Worm (Caenorhabditis elegans) whole organism, L4/young adult: Measurements from ENCODE around the gene lgg-3.

ENCODE experiments used
- W03F9.2 ChIP-seq: fragments of 150-350 bp; optimal IDR thresholded peaks from 2 replicates; lab custom pipeline; 2014; ENCODE audit warnings: missing biosample characterization, missing genetic modification characterization
- dao-5 ChIP-seq: sonication (generic microtip); optimal IDR thresholded peaks from 2 replicates; lab custom pipeline; 2016; ENCODE audit warnings: missing genotype, missing genetic modification characterization, moderate library complexity, missing compliant biosample characterization
- him-1 ChIP-seq: sonication (generic microtip); optimal IDR thresholded peaks from 2 replicates; lab custom pipeline; 2016; ENCODE audit warnings: missing genotype, missing genetic modification reagents, missing genetic modification characterization, missing compliant biosample characterization

The lgg-3 gene

ce11 chrIII:5697963-5698730 is at the start of gene lgg-3, which contains the start of gene rgs-5:
lgg-3 (minus strand) TSS chrIII:5698013.
rgs-5 (plus strand) TSS chrIII:5698555.
- no peak for TF ChIP-seq dao-5 (tag; lab: Kevin White, UChicago)
- TF ChIP-seq W03F9.2: peak; percentile 73

- TF ChIP-seq W03F9.2 (no peak), him-1 (tag; lab: Kevin White, UChicago) (no peak), dao-5 (tag; lab: Kevin White, UChicago) (no peak)
Observed at ce11 chrIII:5747185-5747584, 49.4 kb upstream of the lgg-3 start, which contains the start of gene B0244.4. B0244.4 (plus strand) TSS chrIII:5747485.

ce11 chrIII:5744579-5744978 is 46.8 kb upstream of the lgg-3 start, which contains the start of gene B0244.5:
B0244.5 (plus strand) TSS chrIII:5744879.
- no peak for TF ChIP-seq dao-5 (tag; lab: Kevin White, UChicago)
- TF ChIP-seq W03F9.2: no peak
- TF ChIP-seq him-1 (tag; lab: Kevin White, UChicago): no peak

ce11 chrIII:5743084-5743483 is 45.3 kb upstream of the lgg-3 start, which contains the start of gene B0244.15:
B0244.15 (plus strand) TSS chrIII:5743384.
- no peak for TF ChIP-seq W03F9.2
- no peak for TF ChIP-seq dao-5 (tag; lab: Kevin White, UChicago)
- no peak for TF ChIP-seq him-1 (tag; lab: Kevin White, UChicago)

- TF ChIP-seq dao-5 (tag; lab: Kevin White, UChicago) (no peak), W03F9.2 (no peak), him-1 (tag; lab: Kevin White, UChicago) (no peak)
Observed at ce11 chrIII:5740666-5741065, 42.9 kb upstream of the lgg-3 start, which contains the start of gene B0244.16. B0244.16 (plus strand) TSS chrIII:5740966.

ce11 chrIII:5737708-5738107 is 39.9 kb upstream of the lgg-3 start, which contains the start of gene B0244.6:
B0244.6 (plus strand) TSS chrIII:5738008.
- TF ChIP-seq dao-5 (tag; lab: Kevin White, UChicago) (no peak), W03F9.2 (no peak), him-1 (tag; lab: Kevin White, UChicago) (no peak)

- TF ChIP-seq W03F9.2: no peak
- TF ChIP-seq him-1 (tag; lab: Kevin White, UChicago): no peak
- TF ChIP-seq dao-5 (tag; lab: Kevin White, UChicago): no peak
Observed at ce11 chrIII:5734905-5735304, 37.1 kb upstream of the lgg-3 start, which contains the start of gene B0244.10. B0244.10 (plus strand) TSS chrIII:5735158.

ce11 chrIII:5734328-5734727 is 36.5 kb upstream of the lgg-3 start:
- TF ChIP-seq dao-5 (tag; lab: Kevin White, UChicago): no peak

- TF ChIP-seq W03F9.2 (no peak), him-1 (tag; lab: Kevin White, UChicago) (no peak), dao-5 (tag; lab: Kevin White, UChicago) (no peak)
Observed at ce11 chrIII:5732925-5733324, 35.1 kb upstream of the lgg-3 start, which contains the start of gene B0244.17. B0244.17 (plus strand) TSS chrIII:5733225.

ce11 chrIII:5730980-5731636 is 33.3 kb upstream of the lgg-3 start, which contains the start of the genes B0244.9 and B0244.7:
B0244.9 (minus strand) TSS chrIII:5731030.
B0244.7 (plus strand) TSS chrIII:5731501.
- TF ChIP-seq W03F9.2 (no peak), him-1 (tag; lab: Kevin White, UChicago) (no peak), dao-5 (tag; lab: Kevin White, UChicago) (no peak)

- TF ChIP-seq W03F9.2: no peak
- TF ChIP-seq dao-5 (tag; lab: Kevin White, UChicago): no peak
- no peak for TF ChIP-seq him-1 (tag; lab: Kevin White, UChicago)
Observed at ce11 chrIII:5730041-5730440, 32.2 kb upstream of the lgg-3 start.

ce11 chrIII:5729367-5729766 is 31.6 kb upstream of the lgg-3 start:
- TF ChIP-seq W03F9.2: no peak
- TF ChIP-seq dao-5 (tag; lab: Kevin White, UChicago): no peak
- no peak for TF ChIP-seq him-1 (tag; lab: Kevin White, UChicago)

- TF ChIP-seq dao-5 (tag; lab: Kevin White, UChicago) (no peak), W03F9.2 (peak; percentile 39), him-1 (tag; lab: Kevin White, UChicago) (no peak)
Observed at ce11 chrIII:5727827-5728226, 30.0 kb upstream of the lgg-3 start, which contains the start of gene egg-1. egg-1 (plus strand) TSS chrIII:5728180.

ce11 chrIII:5722550-5722949 is 24.7 kb upstream of the lgg-3 start, which contains the start of gene wrm-1:
wrm-1 (plus strand) TSS chrIII:5722850.
- no peak for TF ChIP-seq dao-5 (tag; lab: Kevin White, UChicago)
- no peak for TF ChIP-seq W03F9.2
- no peak for TF ChIP-seq him-1 (tag; lab: Kevin White, UChicago)
